Worm (Caenorhabditis elegans) whole organism, early embryonic: ENCODE data around the gene srd-15.

ENCODE experiments used
- ama-1 ChIP-seq: fragments of 150-350 bp; optimal IDR thresholded peaks from 2 replicates; lab custom pipeline; 2014
- flt-1 ChIP-seq: fragments of 200-800 bp; sonication (Bioruptor generic); IDR thresholded peaks from 2 replicates; pipeline ENCODE4 v1.3.6; 2022; ENCODE audit warnings: missing genetic modification characterization, missing compliant biosample characterization
- hmbx-1 ChIP-seq: sonication (generic microtip); optimal IDR thresholded peaks from 2 replicates; lab custom pipeline; 2016; ENCODE audit warnings: mild to moderate bottlenecking, missing genetic modification characterization, missing compliant biosample characterization
- hmg-4 ChIP-seq: fragments of 200-800 bp; sonication (Bioruptor generic); optimal IDR thresholded peaks from 2 replicates; lab custom pipeline; 2018; ENCODE audit warnings: mild to moderate bottlenecking, missing genetic modification characterization, missing compliant biosample characterization
- hnd-1 ChIP-seq: sonication (generic microtip); optimal IDR thresholded peaks from 2 replicates; lab custom pipeline; 2016; ENCODE audit warnings: missing genetic modification characterization, missing compliant biosample characterization
- pes-1 ChIP-seq: fragments of 200-800 bp; sonication (Bioruptor generic); IDR thresholded peaks from 2 replicates; pipeline ENCODE4 v1.3.6; 2022; ENCODE audit warnings: missing genetic modification reagents, missing genetic modification characterization, missing compliant biosample characterization
- tbx-11 ChIP-seq: fragments of 200-800 bp; sonication (Bioruptor generic); IDR thresholded peaks from 2 replicates; pipeline ENCODE4 v1.3.6; 2022; ENCODE audit warnings: missing genetic modification characterization, missing compliant biosample characterization
- tra-4 ChIP-seq: sonication (generic microtip); optimal IDR thresholded peaks from 2 replicates; lab custom pipeline; 2017; ENCODE audit warnings: missing genetic modification characterization, missing compliant biosample characterization

DNA sequence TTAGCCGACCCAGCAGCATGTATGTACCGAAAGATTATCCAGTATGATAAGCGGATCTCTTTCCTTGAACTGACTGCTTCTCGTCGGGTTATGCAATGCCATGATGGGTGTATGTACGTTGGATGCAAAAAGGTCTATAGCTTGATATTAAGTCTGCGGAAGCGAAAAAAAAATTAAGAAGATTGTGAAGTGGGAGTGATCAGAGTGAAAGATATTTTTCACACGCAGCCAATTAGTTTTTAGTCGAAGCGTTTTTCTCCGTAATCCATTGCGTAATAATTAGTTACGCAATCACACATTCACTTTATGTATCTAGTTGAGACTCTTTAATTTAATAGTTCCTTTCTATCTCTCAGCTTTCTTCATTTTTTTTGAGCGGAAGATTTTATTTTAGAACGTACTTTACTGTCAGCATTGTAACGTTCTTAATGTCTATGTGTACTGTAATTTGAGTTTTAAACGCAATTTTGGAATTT, 43.6 kb upstream of the srd-15 start:
- TF ChIP-seq hmg-4 (GFP tag; lab: Kevin White, UChicago), result no peak
- no peak for TF ChIP-seq ama-1 (lab: Kevin White, UChicago)
- no peak for TF ChIP-seq tra-4 (tag; lab: Kevin White, UChicago)
- no peak for TF ChIP-seq hnd-1 (tag; lab: Kevin White, UChicago)
- TF ChIP-seq flt-1 (GFP tag; lab: Robert Waterston, UW), result no peak
- no peak for TF ChIP-seq hmbx-1 (tag; lab: Kevin White, UChicago)
- no peak for TF ChIP-seq pes-1
- no peak for TF ChIP-seq tbx-11 (GFP tag; lab: Robert Waterston, UW)
